Fruit fly (Drosophila melanogaster): Measurements from ENCODE around the gene betaTub65B.

betaTub65B gene

DNA sequence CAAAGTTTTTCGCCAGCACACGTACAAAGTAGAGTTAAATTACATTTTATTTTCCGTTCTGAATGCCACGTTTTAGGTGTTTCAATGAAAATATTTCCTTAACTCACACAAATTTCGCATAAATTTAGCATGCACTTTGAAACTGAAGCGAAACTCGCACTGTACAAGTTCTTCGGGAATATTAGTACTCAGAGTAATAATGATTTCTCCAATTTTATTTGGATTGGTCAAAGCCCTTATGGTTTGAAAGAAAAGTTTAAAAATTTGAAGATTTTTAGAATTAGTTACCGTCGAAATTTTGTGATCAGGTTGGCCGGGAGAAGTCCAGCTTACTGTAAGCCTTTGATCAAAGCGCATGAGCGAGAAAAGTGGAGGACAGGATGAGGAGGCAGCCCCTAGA, at the start of gene betaTub65B:
betaTub65B (plus strand) TSS at position 301 of the 400 bp plus-strand sequence.
- no peak for TF ChIP-seq CG8478 (optimal IDR thresholded peaks at IDR 0.05)
- TF ChIP-seq CTCF (optimal IDR thresholded peaks at IDR 0.05): no peak

DNA sequence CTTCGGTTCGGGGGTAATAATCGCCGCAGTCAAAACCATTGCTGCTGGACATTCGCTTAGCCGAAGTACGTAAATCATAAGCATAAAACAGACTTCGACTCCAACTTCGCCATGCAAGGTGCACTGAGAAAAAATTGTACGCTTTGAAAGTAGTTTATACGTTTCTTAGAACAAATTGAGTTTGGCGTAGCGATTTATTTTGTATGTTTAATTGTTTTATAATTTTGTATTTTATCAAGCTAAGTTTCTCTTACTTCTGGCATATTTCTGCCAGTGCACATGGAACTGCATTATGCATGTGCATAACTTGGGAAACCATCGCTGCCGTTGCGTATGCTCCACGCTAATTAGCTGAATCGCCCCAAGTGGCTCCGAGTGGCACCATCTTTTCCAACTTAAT, 47.7 kb upstream of the betaTub65B start:
- no peak for TF ChIP-seq CTCF (optimal IDR thresholded peaks at IDR 0.05)
- TF ChIP-seq CG8478 (optimal IDR thresholded peaks at IDR 0.05): no peak

DNA sequence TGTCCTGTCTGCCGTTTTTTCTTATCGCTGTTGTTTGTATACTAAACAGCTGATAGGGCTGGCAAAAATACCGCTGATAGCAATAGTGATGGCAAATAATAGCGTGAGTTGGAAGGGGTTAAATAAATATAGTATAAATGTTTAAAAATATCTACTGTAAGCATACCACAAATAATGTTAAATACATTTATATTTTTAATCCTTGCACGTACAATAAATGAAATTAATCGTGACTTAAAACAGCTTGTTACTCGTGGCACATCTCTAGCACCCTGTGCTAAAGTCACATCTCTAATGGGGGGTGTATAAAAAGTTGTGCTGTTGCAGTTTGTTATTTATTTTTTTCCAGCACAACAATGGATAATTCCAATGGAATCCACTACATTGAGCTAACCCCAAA, 42.1 kb upstream of the betaTub65B start, which contains the start of the genes CG10147 and Bulli:
CG10147 (minus strand) TSS at position 20 of the 400 bp plus-strand sequence.
Bulli (plus strand) TSS at position 277 of the 400 bp plus-strand sequence.
- no peak for TF ChIP-seq CG8478 (optimal IDR thresholded peaks at IDR 0.05)
- no peak for TF ChIP-seq CTCF (optimal IDR thresholded peaks at IDR 0.05)

DNA sequence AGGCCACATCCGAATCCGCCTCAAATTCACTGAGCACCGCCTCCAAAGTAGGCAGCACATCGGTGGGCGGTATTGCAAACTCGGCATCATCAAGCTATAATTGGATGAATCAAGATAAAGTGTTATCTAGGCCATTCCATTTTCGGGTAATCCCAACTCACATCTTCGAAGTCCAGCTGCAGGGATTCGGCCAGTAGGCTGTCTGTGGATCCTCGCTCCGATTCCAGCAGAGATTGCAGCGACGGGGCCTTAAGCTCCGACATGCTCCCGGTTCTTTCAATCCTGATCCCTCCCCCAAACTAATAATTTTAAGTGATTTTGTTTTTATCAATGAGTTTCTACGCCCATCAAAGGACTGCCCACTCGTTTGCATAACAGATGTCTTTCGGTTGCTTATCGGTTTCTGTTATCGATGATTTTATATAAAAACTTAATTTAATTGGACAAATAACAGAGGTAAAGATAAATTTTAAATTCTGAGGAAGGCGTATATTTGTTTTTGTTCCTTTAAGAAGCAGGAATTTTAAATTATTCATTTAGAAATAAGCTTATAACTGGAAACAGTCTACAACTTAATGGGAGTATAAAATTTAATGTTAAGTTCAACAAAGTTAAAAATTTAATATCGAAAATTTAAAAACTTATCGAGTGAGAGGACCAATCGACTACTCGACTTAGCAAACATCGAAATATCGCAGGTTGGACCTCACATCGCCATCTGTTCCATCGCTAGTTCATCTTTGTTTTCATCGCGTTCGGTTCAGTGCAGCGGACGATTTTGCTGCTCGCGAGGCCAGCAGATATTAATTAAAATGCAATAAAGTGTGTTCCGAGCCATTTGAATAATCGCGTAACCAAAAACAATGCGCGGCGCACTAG, 35.4 kb upstream of the betaTub65B start, which contains the start of the genes Vps8 and sfl:
Vps8 (minus strand) TSS at position 370 of the 879 bp plus-strand sequence.
sfl (plus strand) TSS at position 753 of the 879 bp plus-strand sequence.
- peak in 1 of 2 experiments; percentile 6 for TF ChIP-seq CTCF (optimal IDR thresholded peaks at IDR 0.05)
- no peak for TF ChIP-seq CG8478 (optimal IDR thresholded peaks at IDR 0.05)

DNA sequence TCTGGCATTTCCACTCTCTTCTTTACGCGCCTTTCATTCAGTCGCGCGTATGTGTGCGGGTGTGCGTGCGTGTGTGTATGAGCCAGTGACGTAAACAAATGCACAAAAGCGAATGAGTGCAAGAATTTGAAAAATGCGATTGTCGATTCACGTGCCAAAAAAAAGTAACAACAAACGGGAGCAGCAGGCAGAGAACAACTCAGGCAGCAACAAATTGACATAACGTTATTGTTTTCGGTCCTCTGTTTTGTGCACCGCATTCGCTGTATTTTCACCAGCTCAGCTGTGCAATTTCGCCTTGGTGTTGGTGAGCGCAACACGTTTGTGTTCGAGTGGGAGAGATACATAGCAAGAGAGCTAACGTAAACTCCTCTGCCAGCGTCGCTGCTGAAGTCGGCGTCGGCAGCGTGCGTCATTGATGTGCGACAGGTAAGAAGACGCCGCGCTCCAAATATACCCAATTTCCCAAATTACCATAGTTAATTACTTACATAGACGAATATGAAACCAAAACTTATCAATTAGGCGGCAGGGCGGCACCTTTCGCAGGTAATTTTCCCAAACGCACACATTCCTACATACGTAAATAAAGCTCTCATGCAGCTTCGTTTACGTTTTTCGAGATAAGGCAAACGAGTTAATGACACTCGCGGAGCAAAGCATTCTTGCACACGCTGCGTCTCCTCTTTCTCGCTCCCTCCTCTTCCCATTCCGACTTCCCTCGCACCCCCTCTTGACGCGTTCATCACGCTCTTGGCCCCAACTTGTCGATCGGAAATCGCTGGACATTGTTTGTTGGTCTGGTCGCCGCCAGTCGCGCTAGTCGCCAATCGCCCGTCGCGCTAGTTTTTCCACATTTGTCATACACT, 34.2 kb upstream of the betaTub65B start:
- no peak for TF ChIP-seq CG8478 (optimal IDR thresholded peaks at IDR 0.05)
- TF ChIP-seq CTCF (optimal IDR thresholded peaks at IDR 0.05): no peak

DNA sequence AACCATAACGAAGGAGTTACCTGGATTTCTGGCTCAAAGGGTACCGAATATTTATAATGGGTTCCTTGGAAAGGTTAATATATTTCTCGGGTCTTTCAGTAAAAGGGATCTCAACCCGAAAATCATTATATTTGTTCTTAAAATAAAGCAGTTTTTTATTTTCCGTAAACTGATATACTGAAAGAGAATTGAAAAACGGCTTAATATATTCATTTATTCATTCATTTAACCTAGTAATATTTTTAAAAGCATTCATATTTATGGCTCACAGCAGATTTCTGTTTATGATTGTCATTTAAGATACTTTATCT, 33.7 kb upstream of the betaTub65B start:
- TF ChIP-seq CTCF (optimal IDR thresholded peaks at IDR 0.05) (no peak), CG8478 (optimal IDR thresholded peaks at IDR 0.05) (no peak)

DNA sequence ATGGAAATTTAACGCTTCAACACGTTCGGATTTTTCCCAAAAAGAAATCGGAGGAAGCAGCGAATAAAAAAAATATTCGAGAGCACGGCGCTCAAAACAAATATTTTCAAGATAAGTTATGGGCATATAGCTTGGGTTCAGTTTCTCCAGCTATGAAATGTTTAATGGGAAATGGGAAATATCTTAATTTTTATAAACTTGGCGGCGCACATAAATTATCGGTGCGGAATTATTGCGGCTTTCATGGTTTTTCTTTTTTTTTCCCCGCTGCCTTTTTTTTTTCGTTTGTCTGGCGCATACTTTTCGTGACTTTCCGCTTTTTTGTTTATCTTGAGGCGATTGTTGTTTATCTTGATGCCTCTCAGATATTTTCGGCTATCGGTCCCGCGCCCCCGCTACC, 32.5 kb upstream of the betaTub65B start:
- TF ChIP-seq CG8478 (optimal IDR thresholded peaks at IDR 0.05) (no peak), CTCF (optimal IDR thresholded peaks at IDR 0.05) (no peak)

DNA sequence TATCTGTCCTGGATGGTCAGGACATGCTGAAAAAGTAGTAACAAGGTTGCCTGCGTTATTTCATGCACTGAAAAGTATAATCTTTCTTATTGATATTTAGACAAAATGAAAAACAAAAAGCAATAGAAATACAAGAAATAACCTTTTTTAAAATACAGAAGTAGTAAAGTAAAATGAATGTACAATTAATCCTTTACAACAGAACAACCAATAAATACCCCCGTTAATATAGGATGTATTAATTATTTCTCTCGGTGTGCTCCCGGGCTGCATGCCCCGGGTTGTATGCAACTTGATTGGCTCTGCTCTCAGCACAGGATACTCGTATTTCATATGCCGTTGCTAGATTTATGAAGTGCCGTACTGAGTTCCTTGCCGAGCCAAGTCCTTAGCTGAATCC, 31.9 kb upstream of the betaTub65B start:
- TF ChIP-seq CTCF (optimal IDR thresholded peaks at IDR 0.05) (no peak), CG8478 (optimal IDR thresholded peaks at IDR 0.05) (no peak)

DNA sequence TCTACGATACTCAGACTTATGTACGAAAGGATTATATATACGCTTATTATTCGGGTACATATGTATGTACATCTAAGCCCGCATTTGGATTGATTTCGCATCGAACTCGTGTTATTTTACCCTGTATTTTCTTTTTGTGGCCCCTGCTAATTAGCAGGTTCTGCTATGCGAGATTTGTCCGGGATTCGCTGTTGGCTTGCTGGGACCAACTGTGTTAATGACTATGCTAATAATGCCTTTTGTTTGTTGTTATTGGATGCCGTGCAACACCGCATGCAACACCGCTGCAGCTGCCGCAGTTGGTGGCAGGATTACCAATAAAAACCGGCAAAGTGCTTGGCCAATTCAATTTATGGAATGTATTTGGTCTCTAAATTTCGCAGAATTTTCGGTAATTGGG, 30.1 kb upstream of the betaTub65B start:
- TF ChIP-seq CTCF (optimal IDR thresholded peaks at IDR 0.05): no peak
- no peak for TF ChIP-seq CG8478 (optimal IDR thresholded peaks at IDR 0.05)

DNA sequence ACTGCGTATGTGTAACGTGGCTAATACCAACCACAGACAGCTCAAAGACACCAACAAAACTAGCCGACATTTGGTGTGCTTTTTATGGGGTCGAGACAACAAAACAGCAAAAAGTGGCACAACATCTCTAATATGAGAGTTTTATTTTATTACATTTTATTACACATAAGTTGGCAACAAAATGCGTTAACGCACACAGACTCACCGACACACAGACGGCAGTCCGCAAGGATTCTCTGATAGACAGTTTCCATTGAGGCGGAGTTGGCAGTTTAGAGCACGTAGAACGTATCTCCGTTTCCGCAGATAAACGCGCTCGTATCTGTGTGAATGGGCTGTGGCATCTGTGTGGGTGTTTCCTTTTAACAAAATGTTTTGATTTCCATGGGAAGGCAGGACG, 22.4 kb upstream of the betaTub65B start:
- TF ChIP-seq CTCF (optimal IDR thresholded peaks at IDR 0.05): no peak
- TF ChIP-seq CG8478 (optimal IDR thresholded peaks at IDR 0.05): no peak

DNA sequence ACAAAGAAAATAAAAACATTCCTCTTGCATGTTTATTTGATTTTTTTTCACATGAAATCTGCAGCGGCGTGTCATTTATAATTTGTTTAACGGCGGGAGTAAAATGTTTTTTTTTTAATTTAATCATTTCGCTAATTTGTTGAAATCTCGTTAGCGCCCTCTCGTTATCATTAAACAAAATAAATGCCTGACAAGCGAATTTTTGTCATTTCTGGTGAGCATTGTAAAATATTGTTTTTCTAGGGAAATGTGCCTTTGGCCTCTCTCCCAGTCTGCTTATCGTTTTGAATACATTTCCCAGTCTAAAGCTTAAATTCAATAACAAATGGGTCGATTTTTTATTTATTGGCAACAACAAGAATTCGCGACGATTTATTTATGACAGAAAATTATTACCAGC, 18.2 kb upstream of the betaTub65B start:
- no peak for TF ChIP-seq CG8478 (optimal IDR thresholded peaks at IDR 0.05)
- no peak for TF ChIP-seq CTCF (optimal IDR thresholded peaks at IDR 0.05)

DNA sequence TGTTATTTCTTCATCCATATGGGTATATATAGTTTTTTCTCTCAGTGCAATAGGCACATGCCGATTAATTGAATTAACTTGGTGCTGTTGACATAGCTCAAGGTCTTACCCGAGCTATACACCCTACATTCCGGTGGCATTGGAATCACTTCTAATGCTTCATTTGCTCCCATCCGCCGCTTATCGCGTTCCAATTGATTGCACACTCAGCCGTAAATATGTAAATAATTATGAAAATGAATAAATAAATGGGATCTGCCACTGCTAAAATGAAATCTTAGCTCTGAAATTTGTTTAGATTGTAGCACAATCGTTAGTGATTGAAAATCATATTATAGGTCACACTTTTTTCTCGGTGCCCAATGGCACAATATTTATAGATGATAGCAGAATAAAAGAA, 13.6 kb upstream of the betaTub65B start:
- TF ChIP-seq CG8478 (optimal IDR thresholded peaks at IDR 0.05): no peak
- TF ChIP-seq CTCF (optimal IDR thresholded peaks at IDR 0.05): no peak

DNA sequence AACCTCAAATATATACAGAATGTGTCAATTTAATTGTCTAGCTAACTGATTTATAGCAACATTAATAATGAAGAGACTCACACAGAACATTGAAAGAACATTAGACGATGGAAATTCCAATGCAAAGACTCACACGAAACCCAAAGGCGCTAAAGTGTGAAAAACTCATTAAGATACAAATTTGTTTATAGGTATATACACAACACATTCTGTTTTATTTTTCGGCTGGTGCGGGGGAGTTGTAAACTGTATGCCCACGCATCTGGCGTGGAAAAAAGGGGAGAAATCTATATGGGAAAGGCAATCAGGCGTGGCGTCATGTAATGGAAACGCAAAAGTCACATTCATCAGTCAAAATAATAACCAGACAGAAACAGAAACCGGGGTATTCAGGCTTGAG, 10.9 kb upstream of the betaTub65B start:
- no peak for TF ChIP-seq CTCF (optimal IDR thresholded peaks at IDR 0.05)

DNA sequence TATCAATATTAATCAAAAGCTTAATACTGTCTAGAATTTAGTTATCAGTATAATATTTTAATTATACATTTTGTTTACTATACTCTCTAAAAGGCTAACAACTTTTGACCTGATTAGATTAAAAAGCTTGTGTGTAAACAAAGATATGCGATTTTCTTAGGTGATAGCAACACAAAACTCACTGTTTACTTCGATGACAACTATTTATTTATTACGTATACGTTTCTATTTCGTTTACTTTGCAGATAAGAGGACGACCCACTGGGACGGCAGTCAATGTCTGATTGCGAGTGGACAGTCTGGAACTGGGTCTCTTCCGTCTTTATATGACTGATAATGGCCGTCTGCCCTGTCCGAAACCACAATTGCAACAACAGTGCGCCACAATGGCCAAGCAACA, 7.7 kb upstream of the betaTub65B start:
- TF ChIP-seq CTCF (optimal IDR thresholded peaks at IDR 0.05): no peak
- TF ChIP-seq CG8478 (optimal IDR thresholded peaks at IDR 0.05): no peak

DNA sequence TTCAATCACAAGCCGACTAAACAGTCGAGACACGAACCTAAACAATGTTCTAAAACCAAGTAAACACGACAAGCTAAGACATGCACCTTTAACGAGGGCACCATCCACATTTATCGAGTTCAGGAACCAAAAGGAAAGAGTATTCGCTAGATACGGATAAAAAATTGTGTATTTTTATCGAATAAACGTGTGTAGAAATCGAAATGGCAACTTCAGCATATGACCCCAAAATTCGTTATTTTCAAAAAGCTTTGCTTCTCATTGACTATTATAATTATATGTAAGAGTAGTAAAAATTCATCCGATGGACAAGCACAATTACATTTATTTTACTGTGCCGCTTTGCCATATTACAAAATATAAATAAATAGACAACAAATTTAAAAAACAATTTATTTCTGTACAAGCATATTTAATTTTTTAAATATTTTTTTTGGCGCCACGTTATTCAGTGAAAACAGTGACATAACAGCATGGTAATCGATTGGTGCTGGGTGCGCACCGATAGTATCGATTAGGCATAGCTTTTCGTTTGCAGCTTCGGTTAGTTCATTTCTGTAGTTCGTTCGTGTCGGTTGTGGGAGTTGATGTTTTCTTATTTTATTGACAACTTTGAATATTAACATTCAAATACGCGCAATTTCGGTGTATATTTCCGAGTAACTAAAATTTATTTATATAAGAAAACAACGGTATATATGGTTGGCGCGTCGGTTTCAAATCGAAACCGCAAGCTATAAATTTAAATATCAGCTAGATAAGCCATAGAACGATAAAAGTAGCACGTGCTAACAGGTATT, 19.8 kb downstream of the betaTub65B start, which contains the start of gene MCU:
MCU (plus strand) TSS at position 561 of the 800 bp plus-strand sequence.
- TF ChIP-seq CTCF (optimal IDR thresholded peaks at IDR 0.05) (peak; percentile 76 to 81), CG8478 (optimal IDR thresholded peaks at IDR 0.05) (no peak)
